Worm (Caenorhabditis elegans): ENCODE results near the gene gst-30.

- no peak for TF ChIP-seq him-1 (tag; optimal IDR thresholded peaks at IDR 0.05)
- TF ChIP-seq dao-5 (tag; optimal IDR thresholded peaks at IDR 0.05), result no peak
- no peak for TF ChIP-seq W03F9.2 (tag; optimal IDR thresholded peaks at IDR 0.05)
Measured at ce11 chrII:4914214-4914613, 20.6 kb downstream of the gst-30 start, which contains the start of gene R05F9.11.
